Fruit fly (Drosophila melanogaster) whole organism, embryonic: ENCODE measurements around the gene CG11842.
A peak's percentile ranks its signal among the peaks of the same experiment; 100 is the strongest.

Source experiments
- Ada2b ChIP-seq: fragments of 200-800 bp; sonication (Bioruptor generic); IDR thresholded peaks from 2 replicates; pipeline ENCODE4 v1.3.6; 2022; ENCODE audit warnings: missing biosample characterization, missing genetic modification characterization
- Antp ChIP-seq: fragments of 200-800 bp; sonication (Bioruptor generic); optimal IDR thresholded peaks from 3 replicates; lab custom pipeline; 2016; ENCODE audit warnings: missing biosample characterization, missing genetic modification characterization
- CG11695 ChIP-seq: fragments of 200-800 bp; sonication (Bioruptor generic); IDR thresholded peaks from 3 replicates; pipeline ENCODE4 v1.3.6; 2022; ENCODE audit warnings: missing biosample characterization, missing genetic modification characterization
- CG1233 ChIP-seq: fragments of 200-800 bp; sonication (Bioruptor generic); optimal IDR thresholded peaks from 4 replicates; lab custom pipeline; 2018; ENCODE audit warnings: missing biosample characterization, mild to moderate bottlenecking, missing genetic modification characterization
- CG12659 ChIP-seq: fragments of 200-800 bp; sonication (Bioruptor generic); optimal IDR thresholded peaks from 3 replicates; lab custom pipeline; 2017; ENCODE audit warnings: mild to moderate bottlenecking, missing biosample characterization, missing genetic modification reagents, missing genetic modification characterization
- CG17361 ChIP-seq: fragments of 200-800 bp; sonication (Bioruptor generic); IDR thresholded peaks from 3 replicates; pipeline ENCODE4 v1.3.6; 2022; ENCODE audit warnings: missing biosample characterization, missing genetic modification characterization
- CG17802 ChIP-seq: fragments of 200-800 bp; sonication (Bioruptor generic); optimal IDR thresholded peaks from 2 replicates; lab custom pipeline; 2018; ENCODE audit warnings: missing biosample characterization, mild to moderate bottlenecking, missing genetic modification characterization, moderate library complexity
- CG18011 ChIP-seq: fragments of 200-800 bp; sonication (Bioruptor generic); optimal IDR thresholded peaks from 2 replicates; lab custom pipeline; 2017; ENCODE audit warnings: missing biosample characterization, missing genetic modification characterization, mild to moderate bottlenecking, moderate library complexity, missing genotype
- CG18599 ChIP-seq: fragments of 200-800 bp; sonication (Bioruptor generic); optimal IDR thresholded peaks from 3 replicates; lab custom pipeline; 2017; ENCODE audit warnings: missing biosample characterization, missing genetic modification characterization, mild to moderate bottlenecking, moderate library complexity, missing genetic modification reagents
- CG18764 ChIP-seq: fragments of 200-800 bp; sonication (Bioruptor generic); optimal IDR thresholded peaks from 3 replicates; lab custom pipeline; 2016; ENCODE audit warnings: missing biosample characterization, missing genetic modification characterization
- CG2678 ChIP-seq: fragments of 200-800 bp; sonication (Bioruptor generic); optimal IDR thresholded peaks from 3 replicates; lab custom pipeline; 2019; ENCODE audit warnings: missing biosample characterization, mild to moderate bottlenecking, missing genetic modification characterization, moderate library complexity
- CG2875 ChIP-seq: fragments of 200-800 bp; sonication (Bioruptor generic); optimal IDR thresholded peaks from 2 replicates; lab custom pipeline; 2017; ENCODE audit warnings: missing biosample characterization, mild to moderate bottlenecking, missing genetic modification characterization, missing genetic modification reagents
- CG6689 ChIP-seq: fragments of 200-800 bp; sonication (Bioruptor generic); IDR thresholded peaks from 2 replicates; pipeline ENCODE4 v1.3.6; 2022; ENCODE audit warnings: missing biosample characterization, missing genetic modification characterization
- CG7987 ChIP-seq: fragments of 200-800 bp; sonication (Bioruptor generic); optimal IDR thresholded peaks from 2 replicates; lab custom pipeline; 2018; ENCODE audit warnings: missing biosample characterization, mild to moderate bottlenecking, missing genetic modification characterization, moderate library complexity
- CG8290 ChIP-seq, 3 experiments: fragments of 200-800 bp; sonication (Bioruptor generic); optimal IDR thresholded peaks; 2 replicates each; lab custom pipeline; 2016 to 2019; ENCODE audit warnings: missing biosample characterization in 3 of 3, missing genetic modification characterization in 3 of 3, mild to moderate bottlenecking in 2 of 3, moderate library complexity in 1 of 3
- Fer1 ChIP-seq: fragments of 200-800 bp; sonication (Bioruptor generic); optimal IDR thresholded peaks from 2 replicates; lab custom pipeline; 2017; ENCODE audit warnings: missing biosample characterization, mild to moderate bottlenecking, missing genetic modification characterization
- Fer3 ChIP-seq: fragments of 200-800 bp; sonication (Bioruptor generic); optimal IDR thresholded peaks from 2 replicates; lab custom pipeline; 2018; ENCODE audit warnings: missing biosample characterization, mild to moderate bottlenecking, missing genetic modification characterization, moderate library complexity
- HHEX ChIP-seq: fragments of 200-800 bp; sonication (Bioruptor generic); optimal IDR thresholded peaks from 3 replicates; lab custom pipeline; 2017; ENCODE audit warnings: missing biosample characterization, mild to moderate bottlenecking, missing genetic modification characterization, missing genetic modification reagents
- HLHmδ ChIP-seq: fragments of 200-800 bp; sonication (Bioruptor generic); optimal IDR thresholded peaks from 2 replicates; lab custom pipeline; 2018; ENCODE audit warnings: missing biosample characterization, mild to moderate bottlenecking, missing genetic modification characterization, moderate library complexity
- HmgD ChIP-seq: fragments of 200-800 bp; sonication (Bioruptor generic); optimal IDR thresholded peaks from 3 replicates; lab custom pipeline; 2016; ENCODE audit warnings: missing biosample characterization, missing genetic modification characterization
- Meics ChIP-seq: fragments of 200-800 bp; sonication (Bioruptor generic); optimal IDR thresholded peaks from 2 replicates; lab custom pipeline; 2017; ENCODE audit warnings: missing biosample characterization, mild to moderate bottlenecking, missing genetic modification characterization
- Mes4 ChIP-seq: fragments of 200-800 bp; sonication (Bioruptor generic); optimal IDR thresholded peaks from 2 replicates; lab custom pipeline; 2016; ENCODE audit warnings: missing biosample characterization, missing genetic modification characterization
- NfI ChIP-seq: fragments of 200-800 bp; sonication (Bioruptor generic); optimal IDR thresholded peaks from 3 replicates; lab custom pipeline; 2018; ENCODE audit warnings: missing biosample characterization, mild to moderate bottlenecking, missing genetic modification characterization, moderate library complexity
- Pdp1 ChIP-seq, 2 experiments: fragments of 200-800 bp; sonication (Bioruptor generic); optimal IDR thresholded peaks; 3 replicates each; lab custom pipeline; 2016; ENCODE audit warnings: missing biosample characterization in 2 of 2, missing genetic modification characterization in 2 of 2, mild to moderate bottlenecking in 1 of 2, moderate library complexity in 1 of 2
- Ptx1 ChIP-seq: fragments of 200-800 bp; sonication (Bioruptor generic); IDR thresholded peaks from 2 replicates; pipeline ENCODE4 v1.3.6; 2022; ENCODE audit warnings: missing biosample characterization, missing genetic modification characterization
- Ssrp ChIP-seq: fragments of 200-800 bp; sonication (Bioruptor generic); optimal IDR thresholded peaks from 2 replicates; lab custom pipeline; 2018; ENCODE audit warnings: missing biosample characterization, mild to moderate bottlenecking, missing genetic modification characterization, moderate library complexity
- Vsx1 ChIP-seq: fragments of 200-800 bp; sonication (Bioruptor generic); optimal IDR thresholded peaks from 2 replicates; lab custom pipeline; 2017; ENCODE audit warnings: missing biosample characterization, mild to moderate bottlenecking, missing genetic modification characterization, missing genetic modification reagents
- Xrp1 ChIP-seq: fragments of 200-800 bp; sonication (Bioruptor generic); IDR thresholded peaks from 2 replicates; pipeline ENCODE4 v1.3.6; 2022; ENCODE audit warnings: missing biosample characterization, missing genetic modification characterization
- abd-A ChIP-seq: fragments of 200-800 bp; sonication (Bioruptor generic); optimal IDR thresholded peaks from 3 replicates; lab custom pipeline; 2019; ENCODE audit warnings: missing biosample characterization, mild to moderate bottlenecking, missing genetic modification characterization, moderate library complexity
- amos ChIP-seq: fragments of 200-800 bp; sonication (Bioruptor generic); IDR thresholded peaks from 2 replicates; pipeline ENCODE4 v1.3.6; 2022; ENCODE audit warnings: missing biosample characterization, missing genetic modification characterization; ENCODE audit not compliant: partially characterized antibody
- bowl ChIP-seq: fragments of 200-800 bp; sonication (Bioruptor generic); IDR thresholded peaks from 2 replicates; pipeline ENCODE4 v1.3.6; 2022; ENCODE audit warnings: missing biosample characterization, missing genetic modification characterization
- cg ChIP-seq: fragments of 200-800 bp; sonication (Bioruptor generic); optimal IDR thresholded peaks from 3 replicates; lab custom pipeline; 2019; ENCODE audit warnings: missing biosample characterization, mild to moderate bottlenecking, missing genetic modification characterization, moderate library complexity
- dan ChIP-seq: fragments of 200-800 bp; sonication (Bioruptor generic); IDR thresholded peaks from 2 replicates; pipeline ENCODE4 v1.3.6; 2022; ENCODE audit warnings: missing biosample characterization, missing genetic modification characterization
- dimm ChIP-seq: fragments of 200-800 bp; sonication (Bioruptor generic); IDR thresholded peaks from 2 replicates; pipeline ENCODE4 v1.3.6; 2022; ENCODE audit warnings: missing biosample characterization, missing genetic modification characterization
- lilli ChIP-seq: fragments of 200-800 bp; sonication (Bioruptor generic); optimal IDR thresholded peaks from 3 replicates; lab custom pipeline; 2016; ENCODE audit warnings: missing biosample characterization, missing genetic modification characterization
- lola ChIP-seq, 3 experiments: fragments of >200 bp in 2 of 3; fragments of 200-800 bp in 1 of 3; sonication (Bioruptor generic) in 1 of 3; optimal IDR thresholded peaks; 2 replicates each; lab custom pipeline; 2017 to 2019; ENCODE audit warnings: missing biosample characterization in 3 of 3, missing genetic modification characterization in 3 of 3, mild to moderate bottlenecking in 1 of 3, moderate library complexity in 1 of 3
- mam ChIP-seq: fragments of 200-800 bp; sonication (Bioruptor generic); optimal IDR thresholded peaks from 3 replicates; lab custom pipeline; 2016; ENCODE audit warnings: missing biosample characterization, missing genetic modification characterization
- pnt ChIP-seq: fragments of 200-800 bp; sonication (Bioruptor generic); optimal IDR thresholded peaks from 3 replicates; lab custom pipeline; 2016; ENCODE audit warnings: missing biosample characterization, missing genetic modification characterization
- prd ChIP-seq, 3 experiments: fragments of >200 bp in 2 of 3; fragments of 200-800 bp in 1 of 3; sonication (Bioruptor generic) in 1 of 3; optimal IDR thresholded peaks in 2 of 3; IDR thresholded peaks in 1 of 3; 2 replicates in 2 of 3; 3 replicates in 1 of 3; pipeline versions ENCODE4 v1.3.6 to Lab custom; 2017 to 2022; ENCODE audit warnings: missing biosample characterization in 1 of 3, missing genetic modification characterization in 1 of 3
- ranshi ChIP-seq: fragments of 200-800 bp; sonication (Bioruptor generic); IDR thresholded peaks from 2 replicates; pipeline ENCODE4 v1.3.6; 2022; ENCODE audit warnings: missing biosample characterization, missing genetic modification characterization
- slou ChIP-seq: fragments of 200-800 bp; sonication (Bioruptor generic); optimal IDR thresholded peaks from 3 replicates; lab custom pipeline; 2016; ENCODE audit warnings: missing biosample characterization, missing genetic modification characterization
- tgo ChIP-seq: fragments of 200-800 bp; sonication (Bioruptor generic); IDR thresholded peaks from 3 replicates; pipeline ENCODE4 v1.3.6; 2022; ENCODE audit warnings: missing biosample characterization, missing genetic modification characterization
- tna ChIP-seq: fragments of 200-800 bp; sonication (Bioruptor generic); IDR thresholded peaks from 2 replicates; pipeline ENCODE4 v1.3.6; 2022; ENCODE audit warnings: missing biosample characterization, missing genetic modification characterization; ENCODE audit not compliant: partially characterized antibody
- trem ChIP-seq: fragments of 200-800 bp; optimal IDR thresholded peaks from 3 replicates; lab custom pipeline; 2019; ENCODE audit warnings: missing biosample characterization, mild to moderate bottlenecking, missing genetic modification characterization, moderate library complexity
- tx ChIP-seq: fragments of 200-800 bp; sonication (Bioruptor generic); optimal IDR thresholded peaks from 2 replicates; lab custom pipeline; 2016; ENCODE audit warnings: missing biosample characterization, missing genetic modification characterization
- zf30C ChIP-seq: fragments of 200-800 bp; sonication (Bioruptor generic); optimal IDR thresholded peaks from 3 replicates; lab custom pipeline; 2018; ENCODE audit warnings: missing biosample characterization, mild to moderate bottlenecking, missing genetic modification characterization
- zfh2 ChIP-seq: fragments of 200-800 bp; sonication (Bioruptor generic); optimal IDR thresholded peaks from 2 replicates; lab custom pipeline; 2016; ENCODE audit warnings: missing biosample characterization, missing genetic modification characterization

Gene CG11842

DNA sequence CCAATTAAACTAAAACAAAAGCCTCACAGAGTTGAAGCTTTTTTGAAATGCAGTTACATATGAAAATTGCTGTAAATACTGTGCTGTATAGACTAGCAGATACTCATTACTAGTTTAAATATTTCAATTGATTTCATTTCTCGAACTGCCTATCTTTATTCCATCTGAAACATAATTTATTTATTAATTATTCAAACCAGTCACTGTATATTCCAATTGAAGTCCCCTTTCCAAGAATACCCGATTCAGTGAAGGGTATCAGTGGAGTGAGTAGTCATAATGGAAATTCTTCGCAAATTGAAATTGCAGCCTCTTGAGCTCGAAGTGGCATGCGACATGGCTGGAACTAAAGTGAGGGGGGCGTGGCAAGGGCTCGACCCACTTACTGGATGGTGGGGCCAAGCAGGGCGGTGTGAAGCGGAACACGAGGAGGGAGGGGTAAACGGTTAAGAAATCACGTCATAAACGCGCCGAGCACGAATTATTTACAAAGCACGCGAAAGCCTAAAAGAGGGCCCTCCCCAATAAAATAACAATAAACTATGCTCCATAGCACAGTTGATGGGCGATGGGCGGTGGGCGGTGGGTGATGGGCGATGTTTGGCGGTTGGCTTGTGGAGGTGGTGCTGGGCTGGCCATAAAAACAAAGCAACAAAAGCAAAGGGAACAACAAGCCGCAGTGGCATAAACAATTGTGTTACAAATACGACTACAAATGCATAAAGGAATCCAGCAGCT is 47.4 kb upstream of the CG11842 start (continued):
- TF ChIP-seq Ada2b (peak; percentile 34; the same call in 1 of the 2 replicates), slou (GFP tag; lab: Kevin White, UChicago) (no peak), trem (no peak), HmgD (GFP tag; lab: Kevin White, UChicago) (no peak), CG6689 (GFP tag; lab: Robert Waterston, UW) (peak; percentile 32; the same call in 1 of the 2 replicates), abd-A (tag; lab: Kevin White, UChicago) (peak; percentile 93), Pdp1 (GFP tag; optimal IDR thresholded peaks at IDR 0.05; lab: Kevin White, UChicago) (peak; percentile 11 to 28), CG1233 (peak; percentile 7), CG7987 (GFP tag; lab: Kevin White, UChicago) (no peak), tna (GFP tag; lab: Robert Waterston, UW) (no peak), CG18599 (GFP tag; lab: Kevin White, UChicago) (peak; percentile 43), CG8290 (GFP tag; optimal IDR thresholded peaks at IDR 0.05; lab: Kevin White, UChicago) (no peak), CG8290 (tag; optimal IDR thresholded peaks at IDR 0.05; lab: Kevin White, UChicago) (peak in 1 of 2 experiments; percentile 49), zf30C (no peak), Ssrp (peak; percentile 14), CG2875 (GFP tag; lab: Kevin White, UChicago) (no peak), Vsx1 (GFP tag; lab: Kevin White, UChicago) (no peak), zfh2 (GFP tag; lab: Kevin White, UChicago) (no peak), Antp (no peak), tgo (GFP tag; lab: Robert Waterston, UW) (no peak), dan (GFP tag; lab: Robert Waterston, UW) (no peak), Mes4 (GFP tag; lab: Kevin White, UChicago) (no peak), lola (GFP tag; optimal IDR thresholded peaks at IDR 0.05; lab: Kevin White, UChicago) (no peak), ranshi (GFP tag; lab: Robert Waterston, UW) (peak; percentile 46; the same call in 1 of the 2 replicates), tx (GFP tag; lab: Kevin White, UChicago) (no peak), CG17802 (no peak), lilli (peak; percentile 38), Fer1 (GFP tag; lab: Kevin White, UChicago) (peak; percentile 24), amos (GFP tag; lab: Robert Waterston, UW) (no peak), Meics (peak; percentile 15), pnt (no peak), NfI (GFP tag; lab: Kevin White, UChicago) (peak; percentile 10), CG11695 (GFP tag; lab: Robert Waterston, UW) (peak; percentile 26; the same call in 1 of the 3 replicates), cg (no peak), prd (optimal IDR thresholded peaks at IDR 0.05; lab: Kevin White, UChicago) (no peak), prd (GFP tag; IDR thresholded peaks at IDR 0.05; lab: Robert Waterston, UW) (peak; percentile 71; the same call in 2 of the 3 replicates), HLHmδ (GFP tag; lab: Kevin White, UChicago) (no peak), CG18764 (GFP tag; lab: Kevin White, UChicago) (peak; percentile 21), CG18011 (GFP tag; lab: Kevin White, UChicago) (no peak), HHEX (GFP tag; lab: Kevin White, UChicago) (peak; percentile 22), mam (GFP tag; lab: Kevin White, UChicago) (peak; percentile 12), dimm (GFP tag; lab: Robert Waterston, UW) (peak; percentile 8; the same call in 1 of the 2 replicates), Fer3 (peak; percentile 1), bowl (no peak), CG17361 (GFP tag; lab: Robert Waterston, UW) (peak; percentile 57; the same call in 2 of the 3 replicates), CG12659 (GFP tag; lab: Kevin White, UChicago) (no peak), Ptx1 (GFP tag; lab: Robert Waterston, UW) (peak; percentile 57), Xrp1 (GFP tag; lab: Robert Waterston, UW) (peak; percentile 57), CG2678 (tag; lab: Kevin White, UChicago) (peak; percentile 54)
